Worm (Caenorhabditis elegans) whole organism, early embryonic: ENCODE results near the gene rpl-11.2.

Experiments used
- aly-1 ChIP-seq: sonication (generic microtip); optimal IDR thresholded peaks from 2 replicates; lab custom pipeline; 2016; ENCODE audit warnings: missing genetic modification characterization, missing compliant biosample characterization
- ama-1 ChIP-seq: fragments of 150-350 bp; optimal IDR thresholded peaks from 2 replicates; lab custom pipeline; 2014
- ceh-13 ChIP-seq: fragments of 200-800 bp; sonication (Bioruptor generic); optimal IDR thresholded peaks from 2 replicates; lab custom pipeline; 2018; ENCODE audit warnings: mild to moderate bottlenecking, missing genetic modification characterization, missing compliant biosample characterization
- hmbx-1 ChIP-seq: sonication (generic microtip); optimal IDR thresholded peaks from 2 replicates; lab custom pipeline; 2016; ENCODE audit warnings: mild to moderate bottlenecking, missing genetic modification characterization, missing compliant biosample characterization
- hnd-1 ChIP-seq: sonication (generic microtip); optimal IDR thresholded peaks from 2 replicates; lab custom pipeline; 2016; ENCODE audit warnings: missing genetic modification characterization, missing compliant biosample characterization

DNA sequence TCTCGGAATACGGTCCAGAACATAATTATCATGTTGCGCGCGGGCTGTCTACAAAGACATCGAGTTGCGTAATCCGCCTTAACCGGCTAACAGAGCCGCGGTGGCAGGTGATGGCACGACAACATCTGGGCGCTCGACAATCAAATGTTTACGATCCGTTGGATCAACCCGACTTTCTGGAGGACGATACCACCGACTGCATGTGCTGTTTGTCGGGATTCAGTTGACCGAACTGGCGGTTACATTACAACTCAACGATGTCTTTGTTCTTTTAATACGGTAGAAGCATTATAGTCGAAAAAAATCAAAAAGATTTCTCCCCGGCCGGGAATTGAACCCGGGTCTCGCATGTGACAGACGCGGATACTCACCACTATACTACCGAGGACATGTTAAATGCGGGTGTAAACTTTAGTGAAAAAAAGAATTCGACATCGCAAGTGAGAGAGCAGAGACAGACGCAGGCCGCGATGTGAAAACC is 15.5 kb downstream of the rpl-11.2 start:
- TF ChIP-seq hmbx-1 (tag; lab: Kevin White, UChicago) = peak; percentile 66
- peak; percentile 58 for TF ChIP-seq aly-1 (tag; lab: Kevin White, UChicago)
- TF ChIP-seq ama-1 = no peak
- TF ChIP-seq ceh-13 (GFP tag; lab: Kevin White, UChicago) = peak; percentile 61
- TF ChIP-seq hnd-1 (tag; lab: Kevin White, UChicago) = peak; percentile 70
